Worm (Caenorhabditis elegans) whole organism, L1 larva: ENCODE data around the gene W04E12.3.

ENCODE experiments used
- aha-1 ChIP-seq: fragments of 150-350 bp; optimal IDR thresholded peaks from 2 replicates; lab custom pipeline; 2014; ENCODE audit warnings: missing biosample characterization, missing genetic modification characterization
- alr-1 ChIP-seq: fragments of 200-800 bp; sonication (Bioruptor generic); optimal IDR thresholded peaks from 2 replicates; lab custom pipeline; 2018; ENCODE audit warnings: borderline replicate concordance, mild to moderate bottlenecking, missing genetic modification characterization, missing compliant biosample characterization
- ama-1 ChIP-seq: fragments of 150-350 bp; optimal IDR thresholded peaks from 2 replicates; lab custom pipeline; 2014
- ceh-88 ChIP-seq: fragments of 200-800 bp; sonication (Bioruptor generic); IDR thresholded peaks from 2 replicates; pipeline ENCODE4 v1.3.6; 2022; ENCODE audit warnings: missing genetic modification characterization, missing compliant biosample characterization
- efl-1 ChIP-seq, 4 experiments: fragments of 150-350 bp; optimal IDR thresholded peaks in 3 of 4; peaks in 1 of 4; 1 replicate in 1 of 4; 2 replicates in 3 of 4; lab custom pipeline; 2014; ENCODE audit warnings: missing biosample characterization in 2 of 4, missing genetic modification characterization in 2 of 4, missing genetic modification reagents in 2 of 4
- efl-3 ChIP-seq: fragments of 200-800 bp; sonication (Bioruptor generic); optimal IDR thresholded peaks from 2 replicates; lab custom pipeline; 2018; ENCODE audit warnings: mild to moderate bottlenecking, missing genetic modification characterization, missing compliant biosample characterization
- egl-13 ChIP-seq: sonication (generic microtip); optimal IDR thresholded peaks from 2 replicates; lab custom pipeline; 2016; ENCODE audit warnings: missing genotype, missing genetic modification reagents, missing genetic modification characterization, missing compliant biosample characterization
- egl-27 ChIP-seq, 2 experiments: fragments of 150-350 bp in 1 of 2; sonication (generic microtip); optimal IDR thresholded peaks; 3 replicates each; lab custom pipeline; 2017 to 2018; ENCODE audit warnings: missing biosample characterization in 2 of 2, missing genetic modification characterization in 2 of 2, missing genetic modification reagents in 2 of 2
- fkh-10 ChIP-seq: sonication (generic microtip); optimal IDR thresholded peaks from 2 replicates; lab custom pipeline; 2017; ENCODE audit warnings: missing biosample characterization, missing genetic modification reagents, missing genetic modification characterization
- fkh-8 ChIP-seq: sonication (generic microtip); optimal IDR thresholded peaks from 2 replicates; lab custom pipeline; 2016; ENCODE audit warnings: mild to moderate bottlenecking, missing genetic modification characterization, missing compliant biosample characterization
- hlh-17 ChIP-seq: fragments of 200-800 bp; sonication (Bioruptor generic); optimal IDR thresholded peaks from 2 replicates; lab custom pipeline; 2018; ENCODE audit warnings: missing genetic modification characterization, mild to moderate bottlenecking, missing compliant biosample characterization, moderate library complexity, borderline replicate concordance
- irx-1 ChIP-seq: sonication (generic microtip); optimal IDR thresholded peaks from 2 replicates; lab custom pipeline; 2016; ENCODE audit warnings: missing genetic modification characterization, missing compliant biosample characterization
- isw-1 ChIP-seq: fragments of 200-800 bp; sonication (Bioruptor generic); IDR thresholded peaks from 2 replicates; pipeline ENCODE4 v1.3.6; 2022; ENCODE audit warnings: missing genetic modification characterization, missing compliant biosample characterization
- lin-13 ChIP-seq: fragments of 150-350 bp; optimal IDR thresholded peaks from 2 replicates; lab custom pipeline; 2014; ENCODE audit warnings: missing biosample characterization, missing genetic modification reagents, missing genetic modification characterization
- lin-14 ChIP-seq: fragments of 200-800 bp; sonication (Bioruptor generic); optimal IDR thresholded peaks from 2 replicates; lab custom pipeline; 2018; ENCODE audit warnings: mild to moderate bottlenecking, missing genetic modification characterization, moderate library complexity, missing compliant biosample characterization
- lin-15B ChIP-seq: fragments of 150-350 bp; sonication (generic microtip); optimal IDR thresholded peaks from 3 replicates; lab custom pipeline; 2014; ENCODE audit warnings: missing biosample characterization, missing genetic modification characterization
- lir-3 ChIP-seq: sonication (generic microtip); optimal IDR thresholded peaks from 2 replicates; lab custom pipeline; 2016; ENCODE audit warnings: mild to moderate bottlenecking, missing genetic modification characterization, moderate library complexity, missing compliant biosample characterization; ENCODE audit not compliant: poor library complexity
- mdl-1 ChIP-seq, 2 experiments: fragments of 150-350 bp; optimal IDR thresholded peaks; 2 replicates each; lab custom pipeline; 2014 to 2017; ENCODE audit warnings: missing biosample characterization in 2 of 2, missing genetic modification characterization in 2 of 2, inconsistent platforms in 1 of 2
- nhr-28 ChIP-seq: fragments of 150-350 bp; optimal IDR thresholded peaks from 2 replicates; lab custom pipeline; 2014; ENCODE audit warnings: missing biosample characterization, missing genetic modification characterization
- nhr-71 ChIP-seq: sonication (generic microtip); optimal IDR thresholded peaks from 2 replicates; lab custom pipeline; 2016; ENCODE audit warnings: mild to moderate bottlenecking, missing genetic modification characterization, moderate library complexity, missing compliant biosample characterization
- nhr-77 ChIP-seq: fragments of 150-350 bp; optimal IDR thresholded peaks from 2 replicates; lab custom pipeline; 2014; ENCODE audit warnings: missing biosample characterization, missing genetic modification characterization
- nhr-85 ChIP-seq: sonication (generic microtip); peaks from one replicate; lab custom pipeline; 2016; ENCODE audit warnings: missing genetic modification characterization, inconsistent platforms, missing compliant biosample characterization
- rnt-1 ChIP-seq: sonication (generic microtip); optimal IDR thresholded peaks from 2 replicates; lab custom pipeline; 2016; ENCODE audit warnings: mild to moderate bottlenecking, missing genetic modification characterization, moderate library complexity, missing compliant biosample characterization
- skn-1 ChIP-seq: fragments of 150-350 bp; optimal IDR thresholded peaks from 2 replicates; lab custom pipeline; 2014; ENCODE audit warnings: missing biosample characterization, missing genetic modification characterization
- snpc-4 ChIP-seq: fragments of 150-350 bp; optimal IDR thresholded peaks from 2 replicates; lab custom pipeline; 2014; ENCODE audit warnings: missing biosample characterization, missing genetic modification characterization
- sup-37 ChIP-seq: fragments of 200-800 bp; sonication (Bioruptor generic); optimal IDR thresholded peaks from 2 replicates; lab custom pipeline; 2018; ENCODE audit warnings: mild to moderate bottlenecking, missing genetic modification characterization, missing compliant biosample characterization
- swsn-7 ChIP-seq: sonication (generic microtip); optimal IDR thresholded peaks from 2 replicates; lab custom pipeline; 2016; ENCODE audit warnings: missing genetic modification characterization, missing compliant biosample characterization
- tlp-1 ChIP-seq: fragments of 150-350 bp; optimal IDR thresholded peaks from 2 replicates; lab custom pipeline; 2014; ENCODE audit warnings: missing biosample characterization, missing genetic modification characterization
- unc-30 ChIP-seq: sonication (generic microtip); optimal IDR thresholded peaks from 2 replicates; lab custom pipeline; 2017; ENCODE audit warnings: missing biosample characterization, missing genetic modification characterization
- unc-86 ChIP-seq: sonication (generic microtip); optimal IDR thresholded peaks from 2 replicates; lab custom pipeline; 2016; ENCODE audit warnings: missing genetic modification characterization, missing compliant biosample characterization
- unc-98 ChIP-seq: fragments of 200-800 bp; sonication (Bioruptor generic); IDR thresholded peaks from 2 replicates; pipeline ENCODE4 v1.3.6; 2022; ENCODE audit warnings: missing genetic modification characterization, missing compliant biosample characterization
- xbp-1 ChIP-seq: sonication (generic microtip); optimal IDR thresholded peaks from 2 replicates; lab custom pipeline; 2016; ENCODE audit warnings: missing genetic modification characterization, missing compliant biosample characterization
- zip-4 ChIP-seq: fragments of 200-800 bp; sonication (Bioruptor generic); optimal IDR thresholded peaks from 2 replicates; lab custom pipeline; 2018; ENCODE audit warnings: mild to moderate bottlenecking, missing genetic modification characterization, moderate library complexity, missing compliant biosample characterization
- ztf-11 ChIP-seq, 2 experiments: sonication (generic microtip); optimal IDR thresholded peaks; 2 replicates each; lab custom pipeline; 2016 to 2017; ENCODE audit warnings: missing genetic modification characterization in 2 of 2, missing biosample characterization in 1 of 2, missing compliant biosample characterization in 1 of 2

Gene W04E12.3

ce11 chrV:19767719-19768118 lies 26.0 kb downstream of the W04E12.3 start:
- TF ChIP-seq efl-1 (optimal IDR thresholded peaks at IDR 0.05; lab: Kevin White, UChicago) (no peak), efl-1 (GFP tag; optimal IDR thresholded peaks at IDR 0.05 in 1 of 2; lab: Kevin White, UChicago) (peak in 1 of 2 experiments; percentile 48), isw-1 (GFP tag; lab: Robert Waterston, UW) (no peak)

- TF ChIP-seq ceh-88 (GFP tag; lab: Robert Waterston, UW) (no peak), unc-98 (GFP tag; lab: Robert Waterston, UW) (no peak), fkh-8 (tag; lab: Kevin White, UChicago) (no peak), tlp-1 (tag; lab: Kevin White, UChicago) (no peak), unc-86 (no peak), nhr-71 (tag; lab: Kevin White, UChicago) (no peak), nhr-77 (tag; lab: Kevin White, UChicago) (no peak), skn-1 (tag; lab: Kevin White, UChicago) (no peak), mdl-1 (tag; optimal IDR thresholded peaks at IDR 0.05; lab: Kevin White, UChicago) (no peak), aha-1 (tag; lab: Kevin White, UChicago) (no peak), nhr-85 (no peak), hlh-17 (GFP tag; lab: Kevin White, UChicago) (no peak), xbp-1 (tag; lab: Kevin White, UChicago) (no peak), swsn-7 (tag; lab: Kevin White, UChicago) (no peak), egl-13 (no peak)
Observed at ce11 chrV:19771660-19772059, 29.9 kb downstream of the W04E12.3 start, which contains the start of gene M162.15. Gene M162.15, minus strand, starts transcription at chrV:19771760.

ce11 chrV:19777227-19777626 lies 35.5 kb downstream of the W04E12.3 start, which contains the start of gene fbxa-118:
Gene fbxa-118, minus strand, starts transcription at chrV:19777327.
- TF ChIP-seq ama-1 (lab: Kevin White, UChicago), result no peak
- TF ChIP-seq lin-15B (tag; lab: Kevin White, UChicago), result no peak
- no peak for TF ChIP-seq efl-3
- TF ChIP-seq, all 84 proteins: peak for 0

- TF ChIP-seq nhr-28 (tag; lab: Kevin White, UChicago), result no peak
- no peak for TF ChIP-seq unc-30
- TF ChIP-seq nhr-71 (tag; lab: Kevin White, UChicago), result no peak
- no peak for TF ChIP-seq egl-27 (tag; optimal IDR thresholded peaks at IDR 0.05; lab: Kevin White, UChicago)
- no peak for TF ChIP-seq lin-14 (GFP tag; lab: Kevin White, UChicago)
- TF ChIP-seq rnt-1 (tag; lab: Kevin White, UChicago), result no peak
- no peak for TF ChIP-seq ztf-11 (tag; optimal IDR thresholded peaks at IDR 0.05; lab: Kevin White, UChicago)
- TF ChIP-seq ama-1 (lab: Kevin White, UChicago), result no peak
- TF ChIP-seq sup-37 (GFP tag; lab: Kevin White, UChicago), result no peak
- no peak for TF ChIP-seq snpc-4 (tag; lab: Kevin White, UChicago)
- TF ChIP-seq irx-1 (tag; lab: Kevin White, UChicago), result no peak
- no peak for TF ChIP-seq lir-3
- no peak for TF ChIP-seq fkh-10 (GFP tag; lab: Kevin White, UChicago)
- no peak for TF ChIP-seq zip-4
- no peak for TF ChIP-seq lin-13 (GFP tag; lab: Kevin White, UChicago)
- TF ChIP-seq alr-1 (tag; lab: Kevin White, UChicago), result no peak
Observed at ce11 chrV:19778608-19779007, 36.9 kb downstream of the W04E12.3 start, which contains the start of gene fbxa-194. Gene fbxa-194, minus strand, starts transcription at chrV:19778708.

- TF ChIP-seq mdl-1 (tag; optimal IDR thresholded peaks at IDR 0.05; lab: Kevin White, UChicago) (no peak), lin-14 (GFP tag; lab: Kevin White, UChicago) (no peak)
Observed at ce11 chrV:19779220-19779619, 37.5 kb downstream of the W04E12.3 start.
